Worm (Caenorhabditis elegans): Measurements from ENCODE around the gene lgg-3.

lgg-3 gene

DNA sequence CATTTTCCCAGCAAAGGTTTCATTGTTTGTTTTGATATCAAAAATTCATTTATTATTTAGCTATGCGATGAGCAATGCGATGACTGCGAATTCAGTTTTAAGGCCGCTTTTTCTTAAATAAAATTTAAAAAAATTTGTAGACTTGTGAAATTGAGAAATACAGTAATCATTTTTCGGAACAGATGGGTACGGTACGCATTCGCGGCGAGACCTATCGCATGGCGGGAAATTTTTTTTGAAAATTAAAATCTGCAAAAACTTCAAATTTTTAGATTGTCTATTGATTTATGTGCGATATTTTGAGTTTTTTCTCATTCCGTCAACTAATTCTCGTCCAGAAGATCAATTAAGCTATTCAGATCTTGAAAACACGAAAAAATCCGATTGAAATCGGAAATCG, 34.3 kb downstream of the lgg-3 start (continued):
- TF ChIP-seq hsf-1 (GFP tag; IDR thresholded peaks at IDR 0.05) (peak; percentile 84), B0261.1 (tag; optimal IDR thresholded peaks at IDR 0.05) (no peak), ztf-26 (tag; optimal IDR thresholded peaks at IDR 0.05) (no peak), egl-44 (GFP tag; IDR thresholded peaks at IDR 0.05) (no peak), snpc-3.4 (tag; optimal IDR thresholded peaks at IDR 0.05) (peak; percentile 85), ekl-4 (GFP tag; IDR thresholded peaks at IDR 0.05) (peak; percentile 77; the same call in 1 of the 2 replicates), let-526 (GFP tag; IDR thresholded peaks at IDR 0.05) (no peak), snpc-4 (GFP tag; optimal IDR thresholded peaks at IDR 0.05) (peak; percentile 59), snpc-4 (tag; optimal IDR thresholded peaks at IDR 0.05) (peak in 3 of 4 experiments; percentile 46 to 72 (median 68)), nhr-80 (tag; optimal IDR thresholded peaks at IDR 0.05) (no peak), ceh-100 (GFP tag; IDR thresholded peaks at IDR 0.05) (peak; percentile 39), lin-54 (GFP tag; optimal IDR thresholded peaks at IDR 0.05) (peak; percentile 94), ets-4 (GFP tag; optimal IDR thresholded peaks at IDR 0.05) (no peak), ztf-3 (GFP tag; optimal IDR thresholded peaks at IDR 0.05) (no peak), akir-1 (GFP tag; optimal IDR thresholded peaks at IDR 0.05) (no peak), him-1 (tag; optimal IDR thresholded peaks at IDR 0.05) (no peak), tbp1 (GFP tag; optimal IDR thresholded peaks at IDR 0.05) (peak; percentile 64), mcd-1 (GFP tag; IDR thresholded peaks at IDR 0.05) (peak; percentile 66), nhr-120 (GFP tag; IDR thresholded peaks at IDR 0.05) (no peak), efl-1 (GFP tag; optimal IDR thresholded peaks at IDR 0.05) (peak; percentile 100), xnd-1 (tag; optimal IDR thresholded peaks at IDR 0.05) (peak; percentile 100), attf-3 (GFP tag; conservative IDR thresholded peaks at IDR 0.05) (no peak), F57C9.4 (tag; optimal IDR thresholded peaks at IDR 0.05) (no peak), C17E4.6 (GFP tag; IDR thresholded peaks at IDR 0.05) (peak; percentile 71; the same call in 1 of the 2 replicates), attf-6 (GFP tag; IDR thresholded peaks at IDR 0.05) (peak; percentile 72), cebp-1 (GFP tag; IDR thresholded peaks at IDR 0.05) (no peak), cebp-1 (tag; optimal IDR thresholded peaks at IDR 0.05) (no peak), ztf-6 (GFP tag; IDR thresholded peaks at IDR 0.05) (no peak), snpc-1.3 (tag; optimal IDR thresholded peaks at IDR 0.05; ENCODE audit: insufficient read depth) (peak; percentile 66), lin-35 (GFP tag; optimal IDR thresholded peaks at IDR 0.05) (peak in 2 of 3 experiments; percentile 25 to 88), ztf-28 (GFP tag; IDR thresholded peaks at IDR 0.05) (no peak), ceh-58 (GFP tag; IDR thresholded peaks at IDR 0.05) (no peak), ztf-22 (GFP tag; optimal IDR thresholded peaks at IDR 0.05) (no peak), T26A5.8 (tag; optimal IDR thresholded peaks at IDR 0.05) (no peak), ceh-91 (GFP tag; IDR thresholded peaks at IDR 0.05) (peak; percentile 97), dpff-1 (tag; optimal IDR thresholded peaks at IDR 0.05) (no peak), tlf-1 (GFP tag; optimal IDR thresholded peaks at IDR 0.05) (peak; percentile 82), dpl-1 (GFP tag; optimal IDR thresholded peaks at IDR 0.05) (peak; percentile 95), K12H6.12 (tag; optimal IDR thresholded peaks at IDR 0.05) (no peak), nhr-179 (tag; optimal IDR thresholded peaks at IDR 0.05) (no peak), F49E8.2 (tag; optimal IDR thresholded peaks at IDR 0.05; ENCODE audit: insufficient read depth) (peak; percentile 90), rpc-1 (optimal IDR thresholded peaks at IDR 0.05) (no peak), rpc-1 (tag; optimal IDR thresholded peaks at IDR 0.05) (no peak), ceh-27 (GFP tag; optimal IDR thresholded peaks at IDR 0.05) (no peak), ztf-18 (tag; optimal IDR thresholded peaks at IDR 0.05) (peak; percentile 27), rcor-1 (GFP tag; IDR thresholded peaks at IDR 0.05) (peak; percentile 86), B0336.3 (GFP tag; IDR thresholded peaks at IDR 0.05) (peak; percentile 65), B0019.2 (GFP tag; conservative IDR thresholded peaks at IDR 0.05) (peak; percentile 85), nfya-2 (GFP tag; IDR thresholded peaks at IDR 0.05) (no peak), F39B2.1 (GFP tag; IDR thresholded peaks at IDR 0.05) (no peak)

All from whole organism, young adult.